Fruit fly (Drosophila melanogaster) whole organism, embryonic: ENCODE measurements around the gene Csk.

ENCODE experiments used
- Bgb ChIP-seq: fragments of 200-800 bp; sonication (Bioruptor generic); IDR thresholded peaks from 2 replicates; pipeline ENCODE4 v1.3.6; 2022; ENCODE audit warnings: missing biosample characterization, missing genetic modification characterization; ENCODE audit not compliant: partially characterized antibody
- Bteb2 ChIP-seq: fragments of 200-800 bp; sonication (Bioruptor generic); optimal IDR thresholded peaks from 2 replicates; lab custom pipeline; 2016; ENCODE audit warnings: missing biosample characterization, missing genetic modification characterization
- CG10209 ChIP-seq: fragments of 200-800 bp; sonication (Bioruptor generic); optimal IDR thresholded peaks from 3 replicates; lab custom pipeline; 2017; ENCODE audit warnings: missing biosample characterization, mild to moderate bottlenecking, missing genetic modification characterization, missing genetic modification reagents
- CG10274 ChIP-seq: fragments of 200-800 bp; sonication (Bioruptor generic); optimal IDR thresholded peaks from 3 replicates; lab custom pipeline; 2017; ENCODE audit warnings: missing biosample characterization, mild to moderate bottlenecking, missing genetic modification characterization
- CG10462 ChIP-seq: fragments of 200-800 bp; sonication (Bioruptor generic); optimal IDR thresholded peaks from 2 replicates; lab custom pipeline; 2016; ENCODE audit warnings: missing biosample characterization, missing genetic modification characterization
- CG10654 ChIP-seq: fragments of 200-800 bp; sonication (Bioruptor generic); optimal IDR thresholded peaks from 2 replicates; lab custom pipeline; 2016; ENCODE audit warnings: missing biosample characterization, missing genetic modification characterization
- CG13775 ChIP-seq: fragments of 200-800 bp; sonication (Bioruptor generic); optimal IDR thresholded peaks from 3 replicates; lab custom pipeline; 2017; ENCODE audit warnings: missing biosample characterization, mild to moderate bottlenecking, missing genetic modification characterization
- CG14667 ChIP-seq: fragments of 200-800 bp; sonication (Bioruptor generic); IDR thresholded peaks from 2 replicates; pipeline ENCODE4 v1.3.6; 2022; ENCODE audit warnings: missing biosample characterization, missing genetic modification characterization
- CG17829 ChIP-seq: fragments of 200-800 bp; optimal IDR thresholded peaks from 2 replicates; lab custom pipeline; 2019; ENCODE audit warnings: missing biosample characterization, mild to moderate bottlenecking, missing genetic modification characterization, moderate library complexity
- CG18599 ChIP-seq: fragments of 200-800 bp; sonication (Bioruptor generic); optimal IDR thresholded peaks from 3 replicates; lab custom pipeline; 2017; ENCODE audit warnings: missing biosample characterization, missing genetic modification characterization, mild to moderate bottlenecking, moderate library complexity, missing genetic modification reagents
- CG2712 ChIP-seq: fragments of 200-800 bp; optimal IDR thresholded peaks from 3 replicates; lab custom pipeline; 2019; ENCODE audit warnings: missing biosample characterization, mild to moderate bottlenecking, missing genetic modification characterization, moderate library complexity
- CG32532 ChIP-seq: fragments of 200-800 bp; sonication (Bioruptor generic); IDR thresholded peaks from 2 replicates; pipeline ENCODE4 v1.3.6; 2022; ENCODE audit warnings: missing biosample characterization, missing genetic modification characterization
- CG34422 ChIP-seq: fragments of 200-800 bp; sonication (Bioruptor generic); IDR thresholded peaks from 3 replicates; pipeline ENCODE4 v1.3.6; 2022; ENCODE audit warnings: missing biosample characterization, missing genetic modification characterization
- CG3995 ChIP-seq: fragments of 200-800 bp; sonication (Bioruptor generic); optimal IDR thresholded peaks from 3 replicates; lab custom pipeline; 2016; ENCODE audit warnings: missing biosample characterization, missing genetic modification characterization
- CG7556 ChIP-seq: fragments of 200-800 bp; sonication (Bioruptor generic); optimal IDR thresholded peaks from 2 replicates; lab custom pipeline; 2017; ENCODE audit warnings: missing biosample characterization, mild to moderate bottlenecking, missing genetic modification characterization
- CG7745 ChIP-seq: fragments of 200-800 bp; sonication (Bioruptor generic); optimal IDR thresholded peaks from 2 replicates; lab custom pipeline; 2018; ENCODE audit warnings: missing biosample characterization, mild to moderate bottlenecking, missing genetic modification characterization, moderate library complexity
- CG8359 ChIP-seq: fragments of 200-800 bp; sonication (Bioruptor generic); optimal IDR thresholded peaks from 2 replicates; lab custom pipeline; 2017; ENCODE audit warnings: missing biosample characterization, mild to moderate bottlenecking, missing genetic modification characterization, borderline replicate concordance
- CkIIα-i1 ChIP-seq: fragments of 200-800 bp; sonication (Bioruptor generic); IDR thresholded peaks from 2 replicates; pipeline ENCODE4 v1.3.6; 2022; ENCODE audit warnings: missing biosample characterization, missing genetic modification characterization
- D ChIP-seq, 2 experiments: fragments of 200-800 bp in 1 of 2; fragments of >200 bp in 1 of 2; sonication (Bioruptor generic) in 1 of 2; optimal IDR thresholded peaks; 2 replicates in 1 of 2; 3 replicates in 1 of 2; lab custom pipeline; 2017; ENCODE audit warnings: mild to moderate bottlenecking in 1 of 2, missing biosample characterization in 1 of 2, missing genetic modification characterization in 1 of 2, missing genetic modification reagents in 1 of 2
- Dip3 ChIP-seq: fragments of 200-800 bp; sonication (Bioruptor generic); optimal IDR thresholded peaks from 3 replicates; lab custom pipeline; 2016; ENCODE audit warnings: missing biosample characterization, missing genetic modification characterization
- Doc3 ChIP-seq: fragments of 200-800 bp; sonication (Bioruptor generic); IDR thresholded peaks from 3 replicates; pipeline ENCODE4 v1.3.6; 2022; ENCODE audit warnings: missing biosample characterization, missing genetic modification characterization; ENCODE audit not compliant: partially characterized antibody
- Gug ChIP-seq: fragments of 200-800 bp; sonication (Bioruptor generic); IDR thresholded peaks from 4 replicates; pipeline ENCODE4 v1.3.6; 2022; ENCODE audit warnings: missing biosample characterization, missing genetic modification characterization
- HHEX ChIP-seq: fragments of 200-800 bp; sonication (Bioruptor generic); optimal IDR thresholded peaks from 3 replicates; lab custom pipeline; 2017; ENCODE audit warnings: missing biosample characterization, mild to moderate bottlenecking, missing genetic modification characterization, missing genetic modification reagents
- Hr3 ChIP-seq: fragments of 200-800 bp; sonication (Bioruptor generic); optimal IDR thresholded peaks from 3 replicates; lab custom pipeline; 2016; ENCODE audit warnings: missing biosample characterization, missing genetic modification characterization
- Hr39 ChIP-seq: fragments of >200 bp; optimal IDR thresholded peaks from 2 replicates; lab custom pipeline; 2017
- Hr51 ChIP-seq, 2 experiments: fragments of 200-800 bp; sonication (Bioruptor generic); optimal IDR thresholded peaks; 2 replicates in 1 of 2; 3 replicates in 1 of 2; lab custom pipeline; 2016 to 2018; ENCODE audit warnings: missing biosample characterization in 2 of 2, missing genetic modification characterization in 2 of 2, mild to moderate bottlenecking in 1 of 2, moderate library complexity in 1 of 2
- Kr ChIP-seq: fragments of 200-800 bp; sonication (Bioruptor generic); optimal IDR thresholded peaks from 2 replicates; lab custom pipeline; 2017; ENCODE audit warnings: missing biosample characterization, mild to moderate bottlenecking, missing genetic modification characterization
- Max ChIP-seq: fragments of 200-800 bp; sonication (Bioruptor generic); optimal IDR thresholded peaks from 2 replicates; lab custom pipeline; 2016; ENCODE audit warnings: missing biosample characterization, mild to moderate bottlenecking, missing genetic modification characterization
- Meics ChIP-seq: fragments of 200-800 bp; sonication (Bioruptor generic); optimal IDR thresholded peaks from 2 replicates; lab custom pipeline; 2017; ENCODE audit warnings: missing biosample characterization, mild to moderate bottlenecking, missing genetic modification characterization
- NFAT ChIP-seq: fragments of 200-800 bp; sonication (Bioruptor generic); IDR thresholded peaks from 2 replicates; pipeline ENCODE4 v1.3.6; 2022; ENCODE audit warnings: missing biosample characterization, missing genetic modification characterization
- PHDP ChIP-seq: fragments of 200-800 bp; sonication (Bioruptor generic); optimal IDR thresholded peaks from 3 replicates; lab custom pipeline; 2018; ENCODE audit warnings: missing biosample characterization, mild to moderate bottlenecking, missing genetic modification characterization, moderate library complexity
- Rx ChIP-seq: fragments of 200-800 bp; sonication (Bioruptor generic); IDR thresholded peaks from 2 replicates; pipeline ENCODE4 v1.3.6; 2022; ENCODE audit warnings: missing biosample characterization, missing genetic modification characterization
- ac ChIP-seq: fragments of 200-800 bp; sonication (Bioruptor generic); optimal IDR thresholded peaks from 3 replicates; lab custom pipeline; 2017; ENCODE audit warnings: missing biosample characterization, mild to moderate bottlenecking, missing genetic modification characterization
- ci ChIP-seq: fragments of 200-800 bp; sonication (Bioruptor generic); IDR thresholded peaks from 3 replicates; pipeline ENCODE4 v1.3.6; 2022; ENCODE audit warnings: missing biosample characterization, missing genetic modification characterization
- crc ChIP-seq: fragments of 200-800 bp; sonication (Bioruptor generic); optimal IDR thresholded peaks from 2 replicates; lab custom pipeline; 2016; ENCODE audit warnings: missing biosample characterization, missing genetic modification characterization
- ewg ChIP-seq: fragments of 200-800 bp; sonication (Bioruptor generic); optimal IDR thresholded peaks from 3 replicates; lab custom pipeline; 2017; ENCODE audit warnings: mild to moderate bottlenecking, missing biosample characterization, missing genetic modification reagents, missing genetic modification characterization
- fd64A ChIP-seq: fragments of 200-800 bp; sonication (Bioruptor generic); optimal IDR thresholded peaks from 3 replicates; lab custom pipeline; 2018; ENCODE audit warnings: missing biosample characterization, mild to moderate bottlenecking, missing genetic modification characterization
- gcm2 ChIP-seq: fragments of 200-800 bp; sonication (Bioruptor generic); optimal IDR thresholded peaks from 2 replicates; lab custom pipeline; 2016; ENCODE audit warnings: missing biosample characterization, missing genetic modification characterization
- knrl ChIP-seq: fragments of 200-800 bp; sonication (Bioruptor generic); IDR thresholded peaks from 3 replicates; pipeline ENCODE4 v1.3.6; 2022; ENCODE audit warnings: missing biosample characterization, missing genetic modification characterization; ENCODE audit not compliant: partially characterized antibody
- lola ChIP-seq, 3 experiments: fragments of >200 bp in 2 of 3; fragments of 200-800 bp in 1 of 3; sonication (Bioruptor generic) in 1 of 3; optimal IDR thresholded peaks; 2 replicates each; lab custom pipeline; 2017 to 2019; ENCODE audit warnings: missing biosample characterization in 3 of 3, missing genetic modification characterization in 3 of 3, mild to moderate bottlenecking in 1 of 3, moderate library complexity in 1 of 3
- mld ChIP-seq: fragments of 200-800 bp; sonication (Bioruptor generic); IDR thresholded peaks from 3 replicates; pipeline ENCODE4 v1.3.6; 2022; ENCODE audit warnings: missing biosample characterization, missing genetic modification characterization; ENCODE audit not compliant: partially characterized antibody
- sens ChIP-seq: fragments of 200-800 bp; sonication (Bioruptor generic); peaks from one replicate; lab custom pipeline; 2016; ENCODE audit warnings: missing biosample characterization, missing genetic modification characterization
- sens-2 ChIP-seq: fragments of 200-800 bp; sonication (Bioruptor generic); IDR thresholded peaks from 2 replicates; pipeline ENCODE4 v1.3.6; 2022; ENCODE audit warnings: missing biosample characterization, missing genetic modification characterization
- so ChIP-seq: fragments of 200-800 bp; sonication (Bioruptor generic); IDR thresholded peaks from 3 replicates; pipeline ENCODE4 v1.3.6; 2022; ENCODE audit warnings: missing biosample characterization, missing genetic modification characterization
- sug ChIP-seq: fragments of 200-800 bp; optimal IDR thresholded peaks from 2 replicates; lab custom pipeline; 2019; ENCODE audit warnings: missing biosample characterization, mild to moderate bottlenecking, missing genetic modification characterization, moderate library complexity
- tgo ChIP-seq: fragments of 200-800 bp; sonication (Bioruptor generic); IDR thresholded peaks from 3 replicates; pipeline ENCODE4 v1.3.6; 2022; ENCODE audit warnings: missing biosample characterization, missing genetic modification characterization
- toy ChIP-seq: fragments of 200-800 bp; sonication (Bioruptor generic); IDR thresholded peaks from 2 replicates; pipeline ENCODE4 v1.3.6; 2022; ENCODE audit warnings: missing biosample characterization, missing genetic modification characterization
- wek ChIP-seq: fragments of 200-800 bp; sonication (Bioruptor generic); optimal IDR thresholded peaks from 3 replicates; lab custom pipeline; 2018; ENCODE audit warnings: missing biosample characterization, mild to moderate bottlenecking, missing genetic modification characterization, moderate library complexity
- zf30C ChIP-seq: fragments of 200-800 bp; sonication (Bioruptor generic); optimal IDR thresholded peaks from 3 replicates; lab custom pipeline; 2018; ENCODE audit warnings: missing biosample characterization, mild to moderate bottlenecking, missing genetic modification characterization

Csk gene

dm6 chr3R:11623025-11623424 lies 27.5 kb downstream of the Csk start, which contains the start of gene CG14711 (continued):
- peak; percentile 66 for TF ChIP-seq ewg (GFP tag; lab: Kevin White, UChicago)
- TF ChIP-seq crc (GFP tag; lab: Kevin White, UChicago) = peak; percentile 20
- TF ChIP-seq toy (GFP tag; lab: Robert Waterston, UW) = no peak
- peak; percentile 58 for TF ChIP-seq Bgb (GFP tag; lab: Robert Waterston, UW)
- peak; percentile 86 for TF ChIP-seq sug (tag; lab: Kevin White, UChicago)
- TF ChIP-seq CG2712 (tag; lab: Kevin White, UChicago) = peak; percentile 90
- TF ChIP-seq Dip3 (GFP tag; lab: Kevin White, UChicago) = peak; percentile 65
- peak; percentile 65 for TF ChIP-seq sens-2 (GFP tag; lab: Robert Waterston, UW)
- TF ChIP-seq Rx (GFP tag; lab: Robert Waterston, UW) = peak; percentile 42; the same call in 1 of the 2 replicates
- peak; percentile 87 for TF ChIP-seq Max (GFP tag; lab: Kevin White, UChicago)
- peak; percentile 85 for TF ChIP-seq CG10654
- TF ChIP-seq D (optimal IDR thresholded peaks at IDR 0.05; lab: Kevin White, UChicago) = no peak
- peak; percentile 75 for TF ChIP-seq D (GFP tag; optimal IDR thresholded peaks at IDR 0.05; lab: Kevin White, UChicago)
- no peak for TF ChIP-seq CkIIα-i1 (GFP tag; lab: Robert Waterston, UW)
- peak; percentile 90 for TF ChIP-seq PHDP (tag; lab: Kevin White, UChicago)
- TF ChIP-seq CG8359 (GFP tag; lab: Kevin White, UChicago) = peak; percentile 37
- peak; percentile 70 for TF ChIP-seq Bteb2 (GFP tag; lab: Kevin White, UChicago)
- peak; percentile 97 for TF ChIP-seq sens (GFP tag; lab: Kevin White, UChicago)
- TF ChIP-seq CG10462 (GFP tag; lab: Kevin White, UChicago) = peak; percentile 83
- peak; percentile 20 for TF ChIP-seq gcm2 (GFP tag; lab: Kevin White, UChicago)
- TF ChIP-seq lola (GFP tag; optimal IDR thresholded peaks at IDR 0.05; lab: Kevin White, UChicago) = peak in 1 of 3 experiments; percentile 81
- peak; percentile 89 for TF ChIP-seq CG32532
- peak; percentile 89 for TF ChIP-seq ci (GFP tag; lab: Robert Waterston, UW)
- TF ChIP-seq fd64A (GFP tag; lab: Kevin White, UChicago) = no peak
- peak; percentile 82 for TF ChIP-seq tgo (GFP tag; lab: Robert Waterston, UW)
- TF ChIP-seq so = peak; percentile 88; the same call in 2 of the 3 replicates
- TF ChIP-seq Hr51 (GFP tag; optimal IDR thresholded peaks at IDR 0.05; lab: Kevin White, UChicago) = peak in 1 of 2 experiments; percentile 64
- peak; percentile 96 for TF ChIP-seq CG3995 (GFP tag; lab: Kevin White, UChicago)
- TF ChIP-seq Kr (GFP tag; lab: Kevin White, UChicago) = no peak
- peak; percentile 89 for TF ChIP-seq Hr3 (GFP tag; lab: Kevin White, UChicago)
- TF ChIP-seq HHEX (GFP tag; lab: Kevin White, UChicago) = peak; percentile 78
- peak; percentile 75 for TF ChIP-seq CG10209 (GFP tag; lab: Kevin White, UChicago)
- TF ChIP-seq Hr39 = no peak
- TF ChIP-seq CG13775 (GFP tag; lab: Kevin White, UChicago) = peak; percentile 92
- peak; percentile 79 for TF ChIP-seq Meics (GFP tag; lab: Kevin White, UChicago)
- TF ChIP-seq Doc3 (GFP tag; lab: Robert Waterston, UW) = peak; percentile 79
- TF ChIP-seq CG7745 (tag; lab: Kevin White, UChicago) = peak; percentile 47
- TF ChIP-seq Gug (GFP tag; lab: Robert Waterston, UW) = peak; percentile 72; the same call in 3 of the 4 replicates
- peak; percentile 0 for TF ChIP-seq CG10274 (GFP tag; lab: Kevin White, UChicago)
- TF ChIP-seq CG7556 (GFP tag; lab: Kevin White, UChicago) = peak; percentile 83
- peak; percentile 79 for TF ChIP-seq knrl (GFP tag; lab: Robert Waterston, UW)
- TF ChIP-seq CG17829 (tag; lab: Kevin White, UChicago) = peak; percentile 90
- TF ChIP-seq NFAT = peak; percentile 84
- no peak for TF ChIP-seq zf30C (GFP tag; lab: Kevin White, UChicago)
- TF ChIP-seq ac = peak; percentile 26
- no peak; the same call in 2 of the 3 replicates for TF ChIP-seq mld (GFP tag; lab: Robert Waterston, UW)
- peak; percentile 32 for TF ChIP-seq wek (GFP tag; lab: Kevin White, UChicago)
- peak; percentile 82 for TF ChIP-seq CG34422 (GFP tag; lab: Robert Waterston, UW)
- peak; percentile 52; the same call in 1 of the 2 replicates for TF ChIP-seq CG14667 (GFP tag; lab: Robert Waterston, UW)
- no peak for TF ChIP-seq CG18599
